Fruit fly (Drosophila melanogaster) whole organism, pupa: ENCODE results near the gene sdt.

Experiments
- CG10348 ChIP-seq: fragments of 200-800 bp; sonication (Bioruptor generic); IDR thresholded peaks from 2 replicates; pipeline ENCODE4 v1.3.6; 2022; ENCODE audit warnings: missing biosample characterization, missing genetic modification characterization
- CG12605 ChIP-seq: fragments of 200-800 bp; sonication (Bioruptor generic); IDR thresholded peaks from 2 replicates; pipeline ENCODE4 v1.3.6; 2022; ENCODE audit warnings: missing biosample characterization, missing genetic modification characterization
- CG13204 ChIP-seq: fragments of 200-800 bp; sonication (Bioruptor generic); optimal IDR thresholded peaks from 2 replicates; lab custom pipeline; 2018; ENCODE audit warnings: missing biosample characterization, mild to moderate bottlenecking, missing genetic modification characterization, moderate library complexity
- CG15710 ChIP-seq: fragments of 200-800 bp; sonication (Bioruptor generic); optimal IDR thresholded peaks from 2 replicates; lab custom pipeline; 2018; ENCODE audit warnings: missing biosample characterization, mild to moderate bottlenecking, missing genetic modification characterization, moderate library complexity
- CG17806 ChIP-seq: fragments of 200-800 bp; sonication (Bioruptor generic); optimal IDR thresholded peaks from 2 replicates; lab custom pipeline; 2018; ENCODE audit warnings: missing biosample characterization, mild to moderate bottlenecking, missing genetic modification characterization, moderate library complexity
- CG32121 ChIP-seq: fragments of 200-800 bp; sonication (Bioruptor generic); IDR thresholded peaks from 2 replicates; pipeline ENCODE4 v1.3.6; 2022; ENCODE audit warnings: missing biosample characterization, missing genetic modification characterization
- CG34367 ChIP-seq: fragments of 200-800 bp; sonication (Bioruptor generic); optimal IDR thresholded peaks from 2 replicates; lab custom pipeline; 2018; ENCODE audit warnings: missing biosample characterization, mild to moderate bottlenecking, missing genetic modification characterization
- CG4496 ChIP-seq: fragments of 200-800 bp; sonication (Bioruptor generic); IDR thresholded peaks from 3 replicates; pipeline ENCODE4 v1.3.6; 2022; ENCODE audit warnings: missing biosample characterization, missing genetic modification characterization
- CG8159 ChIP-seq: fragments of 200-800 bp; sonication (Bioruptor generic); optimal IDR thresholded peaks from 3 replicates; lab custom pipeline; 2018; ENCODE audit warnings: missing biosample characterization, mild to moderate bottlenecking, missing genetic modification characterization, moderate library complexity
- CG8301 ChIP-seq: fragments of 200-800 bp; sonication (Bioruptor generic); optimal IDR thresholded peaks from 2 replicates; lab custom pipeline; 2018; ENCODE audit warnings: missing biosample characterization, mild to moderate bottlenecking, missing genetic modification characterization
- CG9948 ChIP-seq: fragments of 200-800 bp; sonication (Bioruptor generic); optimal IDR thresholded peaks from 2 replicates; lab custom pipeline; 2018; ENCODE audit warnings: missing biosample characterization, mild to moderate bottlenecking, missing genetic modification characterization, moderate library complexity
- D1 ChIP-seq: fragments of 200-800 bp; sonication (Bioruptor generic); optimal IDR thresholded peaks from 2 replicates; lab custom pipeline; 2018; ENCODE audit warnings: missing biosample characterization, mild to moderate bottlenecking, missing genetic modification characterization, moderate library complexity
- EcR ChIP-seq: fragments of 200-800 bp; sonication (Bioruptor generic); optimal IDR thresholded peaks from 3 replicates; lab custom pipeline; 2019; ENCODE audit warnings: missing biosample characterization, missing genetic modification characterization, mild to moderate bottlenecking, moderate library complexity, missing genetic modification reagents
- Ets98B ChIP-seq: fragments of 200-800 bp; sonication (Bioruptor generic); IDR thresholded peaks from 2 replicates; pipeline ENCODE4 v1.3.6; 2022; ENCODE audit warnings: missing biosample characterization, missing genetic modification characterization
- Pif1A ChIP-seq: fragments of 200-800 bp; sonication (Bioruptor generic); optimal IDR thresholded peaks from 3 replicates; lab custom pipeline; 2016; ENCODE audit warnings: missing biosample characterization, missing genetic modification characterization
- Pif1B ChIP-seq: fragments of 200-800 bp; sonication (Bioruptor generic); optimal IDR thresholded peaks from 3 replicates; lab custom pipeline; 2016; ENCODE audit warnings: missing biosample characterization, missing genetic modification characterization
- Snoo ChIP-seq: fragments of 200-800 bp; sonication (Bioruptor generic); optimal IDR thresholded peaks from 3 replicates; lab custom pipeline; 2017; ENCODE audit warnings: missing biosample characterization, mild to moderate bottlenecking, missing genetic modification characterization, inconsistent platforms
- fd96Ca ChIP-seq: fragments of 200-800 bp; sonication (Bioruptor generic); IDR thresholded peaks from 3 replicates; pipeline ENCODE4 v1.3.6; 2022; ENCODE audit warnings: missing biosample characterization, missing genetic modification characterization
- gl ChIP-seq: fragments of 200-800 bp; sonication (Bioruptor generic); optimal IDR thresholded peaks from 2 replicates; lab custom pipeline; 2018; ENCODE audit warnings: missing biosample characterization, mild to moderate bottlenecking, missing genetic modification characterization
- rn ChIP-seq: fragments of 200-800 bp; sonication (Bioruptor generic); IDR thresholded peaks from 2 replicates; pipeline ENCODE4 v1.3.6; 2022; ENCODE audit warnings: missing biosample characterization, missing genetic modification characterization

Gene sdt

DNA sequence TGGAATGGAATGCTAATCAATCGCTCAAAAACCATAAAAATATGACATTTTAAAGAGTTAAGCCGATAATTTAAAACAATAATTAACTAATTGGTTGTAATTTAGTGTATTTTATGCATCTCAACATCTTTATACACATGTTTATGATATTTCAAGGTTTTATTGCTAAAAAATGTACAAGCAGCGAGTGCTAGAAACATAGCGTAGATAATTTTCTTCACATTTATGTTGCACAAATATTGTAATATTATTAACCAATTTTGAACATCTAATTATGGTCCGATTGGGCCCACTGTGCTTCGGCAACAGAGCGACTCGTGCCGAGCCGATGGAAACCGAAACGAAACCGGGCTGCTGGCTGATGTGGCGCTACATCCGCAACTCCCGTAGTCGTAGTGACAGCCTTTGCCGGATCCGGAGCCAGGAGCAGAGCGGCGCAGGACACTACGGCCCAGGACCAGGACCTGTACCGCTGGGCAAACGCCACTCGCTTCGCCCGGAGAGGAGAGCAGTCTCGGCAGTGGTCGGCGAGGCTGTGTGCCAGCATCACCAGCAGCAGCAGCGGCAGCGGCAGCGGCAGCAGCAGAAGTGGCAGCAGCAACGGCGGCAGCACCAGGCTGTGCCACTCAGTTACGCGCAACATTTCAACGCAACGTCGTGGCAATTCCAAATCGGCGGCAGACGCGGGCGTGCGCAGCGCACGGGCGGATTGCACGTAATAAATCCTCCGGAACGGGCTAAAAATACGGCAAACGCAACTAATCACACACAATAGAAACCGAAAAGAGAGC is at the start of gene sdt:
TSS of gene sdt (plus strand) at position 385 of the 791 bp plus-strand sequence.
- peak; percentile 20 for TF ChIP-seq CG8159
- TF ChIP-seq CG13204 (GFP tag; lab: Kevin White, UChicago), result peak; percentile 69
- no peak for TF ChIP-seq Pif1A (GFP tag; lab: Kevin White, UChicago)
- TF ChIP-seq CG32121 (GFP tag; lab: Robert Waterston, UW), result no peak

DNA sequence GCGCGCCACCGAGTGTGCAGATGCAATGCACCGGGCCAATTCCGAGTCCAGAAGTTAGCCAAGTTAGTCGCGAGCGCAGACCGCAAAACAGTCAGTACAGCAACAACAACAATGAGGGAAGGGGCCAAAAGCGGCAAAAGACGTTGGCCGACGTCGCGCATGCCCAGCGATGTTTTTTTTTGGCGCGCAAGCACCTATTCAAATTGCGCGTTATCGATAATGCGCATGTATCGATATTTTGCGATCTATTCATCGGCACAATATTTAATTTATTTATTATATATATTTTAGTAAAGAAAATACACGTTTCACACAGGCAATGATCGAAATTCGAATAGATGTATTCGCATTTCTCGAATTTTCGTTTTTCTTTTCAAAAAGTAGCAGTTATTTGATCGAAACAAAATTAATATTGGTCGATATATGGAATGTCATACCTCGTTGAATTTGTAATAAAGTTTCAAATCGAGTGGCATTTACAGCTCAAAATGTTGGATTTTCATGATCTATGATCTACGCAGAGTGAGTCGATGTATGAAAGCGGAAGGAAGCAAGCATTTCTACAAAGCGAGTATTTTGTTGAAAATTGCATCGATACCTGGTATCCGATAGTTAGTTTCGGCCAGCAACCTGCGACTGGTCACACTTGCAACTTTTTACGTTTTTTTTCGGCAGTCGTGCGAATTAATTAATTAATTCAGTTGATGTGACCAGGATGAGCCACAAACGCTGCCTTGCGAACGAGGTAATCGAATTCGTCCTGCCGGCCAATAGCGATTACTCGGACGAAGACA is 48.9 kb upstream of the sdt start, which contains the start of gene CG2116:
TSS of gene CG2116 (plus strand) at position 609 of the 794 bp plus-strand sequence.
- TF ChIP-seq CG34367 (tag; lab: Kevin White, UChicago), result no peak
- peak; percentile 47; the same call in 1 of the 3 replicates for TF ChIP-seq CG4496
- no peak for TF ChIP-seq CG9948 (tag; lab: Kevin White, UChicago)

DNA sequence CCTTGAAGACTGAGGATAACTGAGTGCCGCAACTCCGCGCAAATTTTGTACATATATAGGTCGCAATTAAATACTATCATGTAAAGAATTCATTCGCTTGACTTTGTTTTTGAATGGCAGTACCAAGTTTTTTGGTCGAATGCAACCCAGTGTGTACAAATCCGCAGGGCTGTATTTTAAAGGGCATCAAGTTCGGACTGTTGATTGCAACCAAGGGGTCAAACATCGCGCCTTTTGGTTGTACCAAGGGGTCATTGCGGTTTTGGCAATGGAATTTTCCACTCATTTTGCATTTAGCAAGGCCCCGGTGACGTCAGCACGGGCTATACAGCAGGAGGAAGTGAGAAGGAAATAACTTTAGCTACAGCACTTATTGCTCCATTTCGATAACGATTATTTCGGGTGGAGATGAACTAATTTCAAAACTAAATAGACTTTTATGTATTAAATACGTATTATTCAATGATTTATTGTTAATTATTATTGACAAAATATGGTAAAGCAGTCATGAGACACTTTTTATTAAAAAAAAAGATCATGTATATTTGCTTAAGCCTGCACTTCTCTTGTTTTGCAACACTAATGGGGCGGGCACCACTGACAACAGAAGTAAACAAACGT is 46.5 kb upstream of the sdt start, which contains the start of gene CG10958:
TSS of gene CG10958 (plus strand) at position 593 of the 621 bp plus-strand sequence.
- 0 out of 2 replicates have a peak, but pooled peaks have one; percentile 15 for TF ChIP-seq CG12605 (GFP tag; lab: Robert Waterston, UW)
- TF ChIP-seq gl (tag; lab: Kevin White, UChicago), result no peak
- TF ChIP-seq Pif1A (GFP tag; lab: Kevin White, UChicago), result no peak
- peak; percentile 63 for TF ChIP-seq Pif1B
- TF ChIP-seq rn (GFP tag; lab: Robert Waterston, UW), result no peak
- TF ChIP-seq CG4496, result peak; percentile 54
- peak; percentile 4 for TF ChIP-seq EcR (GFP tag; lab: Kevin White, UChicago)
- TF ChIP-seq CG17806 (tag; lab: Kevin White, UChicago), result peak; percentile 40
- TF ChIP-seq Snoo (tag; lab: Kevin White, UChicago), result peak; percentile 10
- peak; percentile 28 for TF ChIP-seq CG9948 (tag; lab: Kevin White, UChicago)
- peak; percentile 48; the same call in 2 of the 3 replicates for TF ChIP-seq fd96Ca (GFP tag; lab: Robert Waterston, UW)
- TF ChIP-seq CG10348 (GFP tag; lab: Robert Waterston, UW), result no peak
- TF ChIP-seq Ets98B, result peak; percentile 42; the same call in 1 of the 2 replicates
- TF ChIP-seq CG32121 (GFP tag; lab: Robert Waterston, UW), result peak; percentile 54
- peak; percentile 20 for TF ChIP-seq CG15710 (tag; lab: Kevin White, UChicago)
- TF ChIP-seq CG8301 (tag; lab: Kevin White, UChicago), result no peak
- TF ChIP-seq CG13204 (GFP tag; lab: Kevin White, UChicago), result no peak

DNA sequence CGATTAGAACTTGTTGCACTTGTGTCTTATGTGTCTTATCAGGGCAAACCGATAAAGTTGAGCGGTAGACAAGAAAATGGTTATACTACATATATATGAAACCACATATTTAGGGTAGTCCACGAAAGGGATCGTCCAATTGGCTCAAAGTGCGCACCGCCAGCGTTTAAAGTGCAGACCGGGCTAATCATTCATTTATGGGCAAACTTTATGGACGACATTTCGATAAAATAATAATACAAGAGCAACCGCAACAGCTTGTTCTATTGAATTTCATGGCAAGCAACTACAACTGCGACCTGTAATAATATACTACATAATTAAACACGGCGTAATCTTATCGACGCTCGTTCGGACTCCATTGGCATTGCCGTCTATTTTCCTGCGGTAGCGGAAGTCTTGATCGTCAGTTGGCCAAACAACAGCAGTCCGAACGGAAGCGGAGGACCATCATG is 42.9 kb upstream of the sdt start, which contains the start of the genes cyr and CG2120:
TSS of gene cyr (minus strand) at position 294 of the 455 bp plus-strand sequence.
TSS of gene CG2120 (plus strand) at position 405 of the 455 bp plus-strand sequence.
- TF ChIP-seq EcR (GFP tag; lab: Kevin White, UChicago) (no peak), D1 (tag; lab: Kevin White, UChicago) (no peak)

DNA sequence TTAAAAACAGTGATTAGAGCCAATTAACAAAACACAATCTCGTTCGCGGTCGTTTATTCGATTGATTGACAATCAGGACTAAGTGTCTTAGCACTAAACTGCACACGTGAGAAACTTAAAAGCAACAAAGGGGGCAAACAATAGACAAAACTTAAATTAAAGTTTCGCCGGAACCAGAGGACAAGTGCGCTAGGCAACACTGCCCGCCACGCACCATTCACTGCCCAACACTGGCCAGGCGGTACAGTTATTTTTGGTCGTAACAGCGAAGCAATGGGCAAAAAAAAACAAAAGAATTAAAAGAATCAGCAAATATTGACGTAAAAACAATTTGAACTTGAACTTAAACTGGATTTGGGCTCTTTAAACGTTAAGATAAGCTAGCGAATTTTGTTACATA is 41.1 kb upstream of the sdt start:
- TF ChIP-seq Pif1A (GFP tag; lab: Kevin White, UChicago) (no peak), fd96Ca (GFP tag; lab: Robert Waterston, UW) (no peak), CG9948 (tag; lab: Kevin White, UChicago) (no peak), CG32121 (GFP tag; lab: Robert Waterston, UW) (no peak), CG8159 (no peak), Pif1B (no peak), rn (GFP tag; lab: Robert Waterston, UW) (no peak), CG10348 (GFP tag; lab: Robert Waterston, UW) (no peak), CG13204 (GFP tag; lab: Kevin White, UChicago) (no peak), CG8301 (tag; lab: Kevin White, UChicago) (no peak)

DNA sequence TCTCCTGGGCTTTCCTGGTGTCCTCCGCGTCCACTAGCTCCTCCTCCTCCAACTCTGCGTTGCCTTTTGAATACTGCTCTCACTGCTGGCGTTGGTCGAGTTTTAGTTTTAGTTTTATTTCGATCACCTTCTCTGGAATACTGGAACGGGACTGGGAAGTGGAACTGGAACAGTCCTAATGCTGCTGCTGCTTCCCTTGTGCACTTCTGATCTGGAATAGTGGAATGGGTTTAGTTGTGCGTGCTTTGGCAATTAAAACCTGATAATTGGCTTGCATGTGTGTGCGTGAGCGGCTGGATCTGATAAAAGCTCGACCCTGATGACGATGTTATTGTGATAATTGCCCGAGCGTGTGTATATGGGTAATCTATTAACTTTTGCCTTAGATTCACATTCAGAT is 37.6 kb upstream of the sdt start:
- no peak for TF ChIP-seq rn (GFP tag; lab: Robert Waterston, UW)
- TF ChIP-seq gl (tag; lab: Kevin White, UChicago), result no peak
- TF ChIP-seq CG4496, result no peak
- no peak for TF ChIP-seq CG13204 (GFP tag; lab: Kevin White, UChicago)
- no peak for TF ChIP-seq CG10348 (GFP tag; lab: Robert Waterston, UW)
- TF ChIP-seq CG34367 (tag; lab: Kevin White, UChicago), result no peak
- TF ChIP-seq CG8301 (tag; lab: Kevin White, UChicago), result no peak
- no peak for TF ChIP-seq Ets98B
- TF ChIP-seq fd96Ca (GFP tag; lab: Robert Waterston, UW), result no peak
- TF ChIP-seq CG17806 (tag; lab: Kevin White, UChicago), result no peak
- no peak for TF ChIP-seq Pif1A (GFP tag; lab: Kevin White, UChicago)
- TF ChIP-seq EcR (GFP tag; lab: Kevin White, UChicago), result no peak
- no peak for TF ChIP-seq CG9948 (tag; lab: Kevin White, UChicago)
- TF ChIP-seq Snoo (tag; lab: Kevin White, UChicago), result no peak
- no peak for TF ChIP-seq D1 (tag; lab: Kevin White, UChicago)
- no peak for TF ChIP-seq CG8159
